Fruit fly (Drosophila melanogaster) whole organism, embryonic: ENCODE results near the gene PGRP-LE.

ENCODE experiments used
- Ada2b ChIP-seq: fragments of 200-800 bp; sonication (Bioruptor generic); IDR thresholded peaks from 2 replicates; pipeline ENCODE4 v1.3.6; 2022; ENCODE audit warnings: missing biosample characterization, missing genetic modification characterization
- CG11560 ChIP-seq: fragments of 200-800 bp; sonication (Bioruptor generic); IDR thresholded peaks from 3 replicates; pipeline ENCODE4 v1.3.6; 2022; ENCODE audit warnings: missing biosample characterization, missing genetic modification characterization
- CG11695 ChIP-seq: fragments of 200-800 bp; sonication (Bioruptor generic); IDR thresholded peaks from 3 replicates; pipeline ENCODE4 v1.3.6; 2022; ENCODE audit warnings: missing biosample characterization, missing genetic modification characterization
- CG13424 ChIP-seq: fragments of 200-800 bp; sonication (Bioruptor generic); optimal IDR thresholded peaks from 2 replicates; lab custom pipeline; 2019; ENCODE audit warnings: missing biosample characterization, mild to moderate bottlenecking, missing genetic modification characterization, moderate library complexity
- CG15696 ChIP-seq: fragments of 200-800 bp; sonication (Bioruptor generic); optimal IDR thresholded peaks from 2 replicates; lab custom pipeline; 2019; ENCODE audit warnings: missing biosample characterization, mild to moderate bottlenecking, missing genetic modification characterization, moderate library complexity
- CG16813 ChIP-seq: fragments of 200-800 bp; sonication (Bioruptor generic); IDR thresholded peaks from 3 replicates; pipeline ENCODE4 v1.3.6; 2022; ENCODE audit warnings: missing biosample characterization, missing genetic modification characterization; ENCODE audit not compliant: partially characterized antibody
- CG17328 ChIP-seq: fragments of 200-800 bp; sonication (Bioruptor generic); IDR thresholded peaks from 2 replicates; pipeline ENCODE4 v1.3.6; 2022; ENCODE audit warnings: missing biosample characterization, missing genetic modification characterization
- CG2199 ChIP-seq: fragments of 200-800 bp; sonication (Bioruptor generic); IDR thresholded peaks from 3 replicates; pipeline ENCODE4 v1.3.6; 2022; ENCODE audit warnings: missing biosample characterization, missing genetic modification characterization
- CG3163 ChIP-seq: fragments of 200-800 bp; sonication (Bioruptor generic); optimal IDR thresholded peaks from 3 replicates; lab custom pipeline; 2016; ENCODE audit warnings: missing biosample characterization, missing genetic modification characterization
- CG5180 ChIP-seq: fragments of 200-800 bp; sonication (Bioruptor generic); optimal IDR thresholded peaks from 3 replicates; lab custom pipeline; 2017; ENCODE audit warnings: missing biosample characterization, missing genetic modification characterization, mild to moderate bottlenecking, moderate library complexity, missing genetic modification reagents
- CG6791 ChIP-seq: fragments of 200-800 bp; sonication (Bioruptor generic); IDR thresholded peaks from 3 replicates; pipeline ENCODE4 v1.3.6; 2022; ENCODE audit warnings: missing biosample characterization, missing genetic modification characterization; ENCODE audit not compliant: partially characterized antibody
- CG8089 ChIP-seq: fragments of 200-800 bp; sonication (Bioruptor generic); optimal IDR thresholded peaks from 3 replicates; lab custom pipeline; 2016; ENCODE audit warnings: missing biosample characterization, missing genetic modification characterization
- CG9609 ChIP-seq: fragments of 200-800 bp; sonication (Bioruptor generic); optimal IDR thresholded peaks from 3 replicates; lab custom pipeline; 2016; ENCODE audit warnings: missing biosample characterization, missing genetic modification characterization
- D ChIP-seq, 2 experiments: fragments of 200-800 bp in 1 of 2; fragments of >200 bp in 1 of 2; sonication (Bioruptor generic) in 1 of 2; optimal IDR thresholded peaks; 2 replicates in 1 of 2; 3 replicates in 1 of 2; lab custom pipeline; 2017; ENCODE audit warnings: mild to moderate bottlenecking in 1 of 2, missing biosample characterization in 1 of 2, missing genetic modification characterization in 1 of 2, missing genetic modification reagents in 1 of 2
- D19A ChIP-seq: fragments of 200-800 bp; optimal IDR thresholded peaks from 3 replicates; lab custom pipeline; 2019; ENCODE audit warnings: missing biosample characterization, mild to moderate bottlenecking, missing genetic modification characterization, moderate library complexity
- Elba2 ChIP-seq: fragments of 200-800 bp; sonication (Bioruptor generic); optimal IDR thresholded peaks from 3 replicates; lab custom pipeline; 2016; ENCODE audit warnings: missing biosample characterization, missing genetic modification characterization
- Fer1 ChIP-seq: fragments of 200-800 bp; sonication (Bioruptor generic); optimal IDR thresholded peaks from 2 replicates; lab custom pipeline; 2017; ENCODE audit warnings: missing biosample characterization, mild to moderate bottlenecking, missing genetic modification characterization
- MESR4 ChIP-seq: fragments of 200-800 bp; sonication (Bioruptor generic); optimal IDR thresholded peaks from 2 replicates; lab custom pipeline; 2018; ENCODE audit warnings: missing biosample characterization, mild to moderate bottlenecking, missing genetic modification characterization, moderate library complexity
- NK7.1 ChIP-seq: fragments of 200-800 bp; sonication (Bioruptor generic); optimal IDR thresholded peaks from 3 replicates; lab custom pipeline; 2016; ENCODE audit warnings: missing biosample characterization, missing genetic modification characterization
- Opbp ChIP-seq: fragments of 200-800 bp; sonication (Bioruptor generic); IDR thresholded peaks from 3 replicates; pipeline ENCODE4 v1.3.6; 2022; ENCODE audit warnings: missing biosample characterization, missing genetic modification characterization; ENCODE audit not compliant: partially characterized antibody
- Rx ChIP-seq: fragments of 200-800 bp; sonication (Bioruptor generic); IDR thresholded peaks from 2 replicates; pipeline ENCODE4 v1.3.6; 2022; ENCODE audit warnings: missing biosample characterization, missing genetic modification characterization
- Xbp1 ChIP-seq: fragments of 200-800 bp; sonication (Bioruptor generic); optimal IDR thresholded peaks from 3 replicates; lab custom pipeline; 2016; ENCODE audit warnings: missing biosample characterization, mild to moderate bottlenecking, missing genetic modification characterization
- bbx ChIP-seq: fragments of 200-800 bp; sonication (Bioruptor generic); IDR thresholded peaks from 2 replicates; pipeline ENCODE4 v1.3.6; 2022; ENCODE audit warnings: missing biosample characterization, missing genetic modification characterization; ENCODE audit not compliant: partially characterized antibody
- bowl ChIP-seq: fragments of 200-800 bp; sonication (Bioruptor generic); IDR thresholded peaks from 2 replicates; pipeline ENCODE4 v1.3.6; 2022; ENCODE audit warnings: missing biosample characterization, missing genetic modification characterization
- cg ChIP-seq: fragments of 200-800 bp; sonication (Bioruptor generic); optimal IDR thresholded peaks from 3 replicates; lab custom pipeline; 2019; ENCODE audit warnings: missing biosample characterization, mild to moderate bottlenecking, missing genetic modification characterization, moderate library complexity
- dmrt99B ChIP-seq: fragments of 200-800 bp; sonication (Bioruptor generic); optimal IDR thresholded peaks from 2 replicates; lab custom pipeline; 2018; ENCODE audit warnings: missing biosample characterization, mild to moderate bottlenecking, missing genetic modification characterization, moderate library complexity
- insv ChIP-seq, 2 experiments: fragments of 200-800 bp; sonication (Bioruptor generic); optimal IDR thresholded peaks; 3 replicates each; lab custom pipeline; 2016 to 2018; ENCODE audit warnings: missing biosample characterization in 2 of 2, missing genetic modification characterization in 2 of 2
- nerfin-1 ChIP-seq: fragments of 200-800 bp; sonication (Bioruptor generic); optimal IDR thresholded peaks from 3 replicates; lab custom pipeline; 2019; ENCODE audit warnings: missing biosample characterization, mild to moderate bottlenecking, missing genetic modification characterization, moderate library complexity
- pan ChIP-seq, 4 experiments: fragments of >200 bp in 3 of 4; fragments of 200-800 bp in 1 of 4; sonication (Bioruptor generic) in 1 of 4; optimal IDR thresholded peaks in 3 of 4; IDR thresholded peaks in 1 of 4; 2 replicates each; pipeline versions ENCODE4 v1.3.6 to Lab custom; 2017 to 2022; ENCODE audit warnings: missing biosample characterization in 2 of 4, missing genetic modification characterization in 2 of 4, mixed read lengths in 1 of 4
- pfk ChIP-seq: fragments of 200-800 bp; sonication (Bioruptor generic); optimal IDR thresholded peaks from 2 replicates; lab custom pipeline; 2018; ENCODE audit warnings: missing biosample characterization, mild to moderate bottlenecking, missing genetic modification characterization, moderate library complexity
- pros ChIP-seq: fragments of 200-800 bp; sonication (Bioruptor generic); optimal IDR thresholded peaks from 3 replicates; lab custom pipeline; 2019; ENCODE audit warnings: missing biosample characterization, mild to moderate bottlenecking, missing genetic modification characterization, moderate library complexity
- pzg ChIP-seq: fragments of 200-800 bp; sonication (Bioruptor generic); optimal IDR thresholded peaks from 3 replicates; lab custom pipeline; 2018; ENCODE audit warnings: missing biosample characterization, mild to moderate bottlenecking, missing genetic modification characterization, moderate library complexity
- ro ChIP-seq: fragments of 200-800 bp; sonication (Bioruptor generic); IDR thresholded peaks from 2 replicates; pipeline ENCODE4 v1.3.6; 2022; ENCODE audit warnings: missing biosample characterization, missing genetic modification characterization
- sd ChIP-seq: fragments of 200-800 bp; sonication (Bioruptor generic); optimal IDR thresholded peaks from 3 replicates; lab custom pipeline; 2018; ENCODE audit warnings: missing biosample characterization, mild to moderate bottlenecking, missing genetic modification characterization, moderate library complexity
- sens ChIP-seq: fragments of 200-800 bp; sonication (Bioruptor generic); peaks from one replicate; lab custom pipeline; 2016; ENCODE audit warnings: missing biosample characterization, missing genetic modification characterization
- so ChIP-seq: fragments of 200-800 bp; sonication (Bioruptor generic); IDR thresholded peaks from 3 replicates; pipeline ENCODE4 v1.3.6; 2022; ENCODE audit warnings: missing biosample characterization, missing genetic modification characterization

The PGRP-LE gene

DNA sequence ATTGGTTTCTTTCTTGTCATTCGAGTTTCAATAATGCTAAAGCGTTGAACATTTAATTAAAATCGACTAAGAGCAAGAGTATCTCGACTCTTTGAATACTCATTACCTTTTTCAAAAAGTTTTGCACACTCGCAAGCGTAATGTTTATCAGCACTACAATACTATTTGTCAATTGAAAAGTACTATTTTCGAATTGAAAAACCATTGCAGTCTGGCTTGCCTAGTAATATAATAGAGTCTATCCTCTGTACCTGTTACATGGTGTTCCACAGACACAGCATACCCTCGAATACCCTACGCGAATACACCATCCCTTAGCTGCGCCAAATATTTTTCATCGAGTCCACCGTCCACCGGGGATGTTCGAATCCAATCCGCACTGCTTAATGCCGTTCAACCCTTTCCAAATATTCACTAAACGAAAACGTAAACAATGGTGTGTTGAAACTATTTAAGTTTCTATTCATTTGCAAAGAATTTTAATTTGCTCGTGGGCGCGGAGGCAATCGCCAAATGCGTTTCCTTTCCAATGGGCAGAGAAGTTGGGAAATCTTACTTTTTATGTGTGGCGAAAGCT is 15.0 kb upstream of the PGRP-LE start (continued):
- TF ChIP-seq CG11695 = 0 out of 3 replicates have a peak, but pooled peaks have one; percentile 14
- peak; percentile 45 for TF ChIP-seq CG13424 (tag; lab: Kevin White, UChicago)
- TF ChIP-seq CG9609 (GFP tag; lab: Kevin White, UChicago) = peak; percentile 1
- no peak for TF ChIP-seq ro (GFP tag; lab: Robert Waterston, UW)
- TF ChIP-seq Ada2b (GFP tag; lab: Robert Waterston, UW) = peak; percentile 39; the same call in 1 of the 2 replicates
- peak; percentile 43 for TF ChIP-seq Xbp1 (GFP tag; lab: Kevin White, UChicago)
- TF ChIP-seq Fer1 (GFP tag; lab: Kevin White, UChicago) = peak; percentile 25
- TF ChIP-seq pan (optimal IDR thresholded peaks at IDR 0.05; lab: Kevin White, UChicago) = peak in 1 of 2 experiments; percentile 50
- peak in 1 of 2 experiments; percentile 14 for TF ChIP-seq pan (GFP tag; optimal IDR thresholded peaks at IDR 0.05 in 1 of 2, IDR thresholded peaks at IDR 0.05 in 1 of 2)

dm6 chrX:15817823-15818222 is 14.1 kb upstream of the PGRP-LE start:
- TF ChIP-seq CG15696 (peak; percentile 25), D19A (tag; lab: Kevin White, UChicago) (peak; percentile 5), CG2199 (GFP tag; lab: Robert Waterston, UW) (peak; percentile 96; the same call in 2 of the 3 replicates), dmrt99B (tag; lab: Kevin White, UChicago) (no peak), sens (GFP tag; lab: Kevin White, UChicago) (peak; percentile 33), insv (GFP tag; optimal IDR thresholded peaks at IDR 0.05; lab: Kevin White, UChicago) (peak in 1 of 2 experiments; percentile 30), nerfin-1 (tag; lab: Kevin White, UChicago) (peak; percentile 90), CG16813 (GFP tag; lab: Robert Waterston, UW) (0 out of 3 replicates have a peak, but pooled peaks have one; percentile 25), Opbp (peak; percentile 37; the same call in 2 of the 3 replicates), CG5180 (GFP tag; lab: Kevin White, UChicago) (peak; percentile 10), pros (GFP tag; lab: Kevin White, UChicago) (peak; percentile 56), CG9609 (GFP tag; lab: Kevin White, UChicago) (no peak), pfk (GFP tag; lab: Kevin White, UChicago) (peak; percentile 40), sd (tag; lab: Kevin White, UChicago) (peak; percentile 89), D (optimal IDR thresholded peaks at IDR 0.05; lab: Kevin White, UChicago) (peak; percentile 28), D (GFP tag; optimal IDR thresholded peaks at IDR 0.05; lab: Kevin White, UChicago) (no peak), NK7.1 (no peak), bbx (GFP tag; lab: Robert Waterston, UW) (peak; percentile 46; the same call in 1 of the 2 replicates), CG6791 (GFP tag; lab: Robert Waterston, UW) (peak; percentile 62; the same call in 1 of the 3 replicates), bowl (GFP tag; lab: Robert Waterston, UW) (no peak)

DNA sequence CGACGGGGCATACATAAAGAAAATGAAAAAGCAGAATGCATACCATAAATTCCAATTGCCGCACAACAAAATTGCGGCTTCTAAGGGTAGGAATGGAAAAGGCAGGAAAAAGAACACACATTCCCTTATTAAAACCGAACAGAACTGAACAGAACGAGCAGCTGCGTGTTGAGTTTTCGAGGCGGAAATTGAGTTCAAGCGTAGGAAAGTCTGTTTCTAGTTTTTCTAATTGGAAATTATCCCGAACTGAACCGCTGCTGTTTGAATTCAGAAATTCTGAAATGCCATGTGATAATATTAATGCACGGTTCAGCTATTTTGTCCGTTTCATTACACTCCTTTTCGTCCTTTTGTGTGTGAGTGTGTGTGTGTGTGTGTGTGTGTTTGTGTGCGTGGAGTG is 13.2 kb upstream of the PGRP-LE start:
- no peak for TF ChIP-seq so (GFP tag; lab: Robert Waterston, UW)
- TF ChIP-seq CG8089 (GFP tag; lab: Kevin White, UChicago) = no peak
- TF ChIP-seq sd (tag; lab: Kevin White, UChicago) = peak; percentile 95
- no peak for TF ChIP-seq pzg (GFP tag; lab: Kevin White, UChicago)
- peak; percentile 78 for TF ChIP-seq Elba2
- no peak for TF ChIP-seq CG3163 (GFP tag; lab: Kevin White, UChicago)
- no peak for TF ChIP-seq MESR4 (GFP tag; lab: Kevin White, UChicago)
- TF ChIP-seq Rx = no peak
- peak; percentile 62; the same call in 2 of the 3 replicates for TF ChIP-seq CG2199 (GFP tag; lab: Robert Waterston, UW)
- TF ChIP-seq pros (GFP tag; lab: Kevin White, UChicago) = peak; percentile 94
- TF ChIP-seq CG11560 = no peak
- no peak for TF ChIP-seq CG17328 (GFP tag; lab: Robert Waterston, UW)
- TF ChIP-seq cg (GFP tag; lab: Kevin White, UChicago) = peak; percentile 60
- TF ChIP-seq insv (GFP tag; optimal IDR thresholded peaks at IDR 0.05; lab: Kevin White, UChicago) = peak; percentile 46 to 94
- peak; percentile 95 for TF ChIP-seq nerfin-1 (tag; lab: Kevin White, UChicago)
